Worm (Caenorhabditis elegans): Measurements from ENCODE around the gene srlf-16.

The srlf-16 gene

ce11 chrV:8081579-8081978 lies 23.0 kb upstream of the srlf-16 start, which contains the start of gene str-131:
Gene str-131, minus strand, starts transcription at chrV:8081679.
- TF ChIP-seq cog-1 (tag; optimal IDR thresholded peaks at IDR 0.05) = no peak
- TF ChIP-seq med-1 (GFP tag; optimal IDR thresholded peaks at IDR 0.05; ENCODE audit: insufficient read depth) = no peak
- no peak for TF ChIP-seq ztf-29 (GFP tag; IDR thresholded peaks at IDR 0.05)
- TF ChIP-seq ztf-23 (GFP tag; IDR thresholded peaks at IDR 0.05) = no peak
- no peak for TF ChIP-seq tab-1 (GFP tag; IDR thresholded peaks at IDR 0.05)
- no peak for TF ChIP-seq ref-1 (GFP tag; conservative IDR thresholded peaks at IDR 0.05)
- TF ChIP-seq T22C8.4 (GFP tag; IDR thresholded peaks at IDR 0.05) = no peak
- TF ChIP-seq flt-1 (GFP tag; IDR thresholded peaks at IDR 0.05) = no peak
- no peak for TF ChIP-seq klf-2 (GFP tag; conservative IDR thresholded peaks at IDR 0.05)

DNA sequence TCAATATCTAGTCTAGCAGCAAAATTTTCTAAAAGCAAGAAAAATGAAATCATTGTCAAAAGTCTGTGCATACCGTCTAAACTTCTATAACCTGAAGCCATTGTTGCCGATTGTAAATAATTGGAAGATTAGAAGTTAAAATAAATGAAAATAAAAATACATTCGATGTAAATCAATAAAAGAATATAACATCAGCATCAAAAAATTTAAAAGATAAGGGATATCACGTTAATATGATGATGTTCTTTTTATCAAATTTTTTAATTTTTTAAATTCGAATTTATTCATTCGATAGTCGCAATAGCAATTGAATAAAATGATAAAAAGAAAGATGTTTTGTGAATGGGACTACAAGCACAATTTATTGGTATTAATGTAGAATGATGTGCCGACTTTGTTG lies 19.4 kb upstream of the srlf-16 start, which contains the start of gene C09H5.7:
Gene C09H5.7, minus strand, starts transcription at position 101 of the 400 bp plus-strand sequence.
- TF ChIP-seq tab-1 (GFP tag; IDR thresholded peaks at IDR 0.05) (no peak), flt-1 (GFP tag; IDR thresholded peaks at IDR 0.05) (no peak), cog-1 (tag; optimal IDR thresholded peaks at IDR 0.05) (no peak), klf-2 (GFP tag; conservative IDR thresholded peaks at IDR 0.05) (no peak), ztf-23 (GFP tag; IDR thresholded peaks at IDR 0.05) (no peak), T22C8.4 (GFP tag; IDR thresholded peaks at IDR 0.05) (no peak), med-1 (GFP tag; optimal IDR thresholded peaks at IDR 0.05; ENCODE audit: insufficient read depth) (no peak), ref-1 (GFP tag; conservative IDR thresholded peaks at IDR 0.05) (no peak), ztf-29 (GFP tag; IDR thresholded peaks at IDR 0.05) (no peak)

ce11 chrV:8090595-8090994 lies 14.0 kb upstream of the srlf-16 start, which contains the start of gene str-130:
Gene str-130, minus strand, starts transcription at chrV:8090695.
- TF ChIP-seq ztf-29 (GFP tag; IDR thresholded peaks at IDR 0.05) = no peak
- TF ChIP-seq tab-1 (GFP tag; IDR thresholded peaks at IDR 0.05) = no peak
- no peak for TF ChIP-seq klf-2 (GFP tag; conservative IDR thresholded peaks at IDR 0.05)
- no peak for TF ChIP-seq flt-1 (GFP tag; IDR thresholded peaks at IDR 0.05)
- no peak for TF ChIP-seq ref-1 (GFP tag; conservative IDR thresholded peaks at IDR 0.05)
- no peak for TF ChIP-seq T22C8.4 (GFP tag; IDR thresholded peaks at IDR 0.05)
- no peak for TF ChIP-seq cog-1 (tag; optimal IDR thresholded peaks at IDR 0.05)
- TF ChIP-seq med-1 (GFP tag; optimal IDR thresholded peaks at IDR 0.05; ENCODE audit: insufficient read depth) = no peak
- TF ChIP-seq ztf-23 (GFP tag; IDR thresholded peaks at IDR 0.05) = no peak

- TF ChIP-seq ref-1 (GFP tag; conservative IDR thresholded peaks at IDR 0.05) (no peak), tab-1 (GFP tag; IDR thresholded peaks at IDR 0.05) (no peak), cog-1 (tag; optimal IDR thresholded peaks at IDR 0.05) (no peak), med-1 (GFP tag; optimal IDR thresholded peaks at IDR 0.05; ENCODE audit: insufficient read depth) (no peak), T22C8.4 (GFP tag; IDR thresholded peaks at IDR 0.05) (no peak)
These were observed 12.2 kb upstream of the srlf-16 start, which contains the start of gene str-129 for ce11 chrV:8092385-8092784. Gene str-129, minus strand, starts transcription at chrV:8092485.

ce11 chrV:8095378-8095777 lies 9.2 kb upstream of the srlf-16 start, which contains the start of gene str-146:
Gene str-146, minus strand, starts transcription at chrV:8095478.
- TF ChIP-seq tab-1 (GFP tag; IDR thresholded peaks at IDR 0.05) (no peak), cog-1 (tag; optimal IDR thresholded peaks at IDR 0.05) (no peak), flt-1 (GFP tag; IDR thresholded peaks at IDR 0.05) (no peak), T22C8.4 (GFP tag; IDR thresholded peaks at IDR 0.05) (no peak), ztf-29 (GFP tag; IDR thresholded peaks at IDR 0.05) (no peak), klf-2 (GFP tag; conservative IDR thresholded peaks at IDR 0.05) (no peak), ztf-23 (GFP tag; IDR thresholded peaks at IDR 0.05) (no peak), med-1 (GFP tag; optimal IDR thresholded peaks at IDR 0.05; ENCODE audit: insufficient read depth) (no peak), ref-1 (GFP tag; conservative IDR thresholded peaks at IDR 0.05) (no peak)

DNA sequence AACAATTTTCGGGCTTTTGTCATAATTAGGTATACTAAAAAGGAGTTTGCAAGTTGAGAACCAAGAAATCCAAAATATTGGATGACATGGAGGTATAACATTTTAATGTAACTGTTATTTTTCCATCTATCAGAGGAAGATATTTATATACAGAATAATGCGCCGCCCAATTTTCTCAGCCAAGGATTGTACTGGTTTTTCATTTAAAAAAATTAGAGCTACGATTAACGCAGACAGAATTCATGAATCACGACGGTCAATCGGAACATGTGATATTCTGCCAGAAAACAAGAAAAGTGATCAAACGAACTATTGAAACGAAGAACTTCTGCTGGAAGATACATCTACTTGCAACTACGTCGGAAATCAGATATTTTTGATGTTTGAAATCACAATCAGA lies 6.3 kb upstream of the srlf-16 start, which contains the start of gene str-145:
Gene str-145, minus strand, starts transcription at position 101 of the 400 bp plus-strand sequence.
- TF ChIP-seq cog-1 (tag; optimal IDR thresholded peaks at IDR 0.05) (no peak), med-1 (GFP tag; optimal IDR thresholded peaks at IDR 0.05; ENCODE audit: insufficient read depth) (no peak), tab-1 (GFP tag; IDR thresholded peaks at IDR 0.05) (no peak), T22C8.4 (GFP tag; IDR thresholded peaks at IDR 0.05) (no peak), klf-2 (GFP tag; conservative IDR thresholded peaks at IDR 0.05) (no peak), ref-1 (GFP tag; conservative IDR thresholded peaks at IDR 0.05) (no peak), flt-1 (GFP tag; IDR thresholded peaks at IDR 0.05) (no peak), ztf-23 (GFP tag; IDR thresholded peaks at IDR 0.05) (no peak), ztf-29 (GFP tag; IDR thresholded peaks at IDR 0.05) (no peak)

DNA sequence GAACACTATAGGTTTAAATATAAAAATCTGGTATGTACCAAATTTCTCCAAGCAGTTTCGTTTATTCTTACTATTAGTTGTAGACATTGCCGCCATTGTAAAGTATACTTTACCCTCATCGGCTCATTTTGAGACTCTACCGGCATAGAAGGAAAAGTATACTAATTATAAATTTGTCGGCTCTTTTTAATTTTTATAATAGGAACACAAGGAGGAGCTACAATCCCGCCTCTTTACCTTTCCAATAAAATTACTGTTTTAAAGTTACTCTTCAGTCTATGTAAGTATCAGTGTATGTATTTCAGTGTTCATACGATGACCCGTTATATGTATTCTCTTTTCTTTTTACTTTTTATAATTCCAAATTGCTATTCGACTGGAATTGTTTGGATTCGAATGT lies 5.3 kb upstream of the srlf-16 start, which contains the start of gene sdz-23:
Gene sdz-23, plus strand, starts transcription at position 301 of the 400 bp plus-strand sequence.
- TF ChIP-seq ref-1 (GFP tag; conservative IDR thresholded peaks at IDR 0.05) = no peak
- no peak for TF ChIP-seq ztf-29 (GFP tag; IDR thresholded peaks at IDR 0.05)
- no peak for TF ChIP-seq T22C8.4 (GFP tag; IDR thresholded peaks at IDR 0.05)
- no peak for TF ChIP-seq ztf-23 (GFP tag; IDR thresholded peaks at IDR 0.05)
- no peak for TF ChIP-seq cog-1 (tag; optimal IDR thresholded peaks at IDR 0.05)
- TF ChIP-seq med-1 (GFP tag; optimal IDR thresholded peaks at IDR 0.05; ENCODE audit: insufficient read depth) = no peak
- no peak for TF ChIP-seq klf-2 (GFP tag; conservative IDR thresholded peaks at IDR 0.05)
- no peak for TF ChIP-seq tab-1 (GFP tag; IDR thresholded peaks at IDR 0.05)
- TF ChIP-seq flt-1 (GFP tag; IDR thresholded peaks at IDR 0.05) = no peak

DNA sequence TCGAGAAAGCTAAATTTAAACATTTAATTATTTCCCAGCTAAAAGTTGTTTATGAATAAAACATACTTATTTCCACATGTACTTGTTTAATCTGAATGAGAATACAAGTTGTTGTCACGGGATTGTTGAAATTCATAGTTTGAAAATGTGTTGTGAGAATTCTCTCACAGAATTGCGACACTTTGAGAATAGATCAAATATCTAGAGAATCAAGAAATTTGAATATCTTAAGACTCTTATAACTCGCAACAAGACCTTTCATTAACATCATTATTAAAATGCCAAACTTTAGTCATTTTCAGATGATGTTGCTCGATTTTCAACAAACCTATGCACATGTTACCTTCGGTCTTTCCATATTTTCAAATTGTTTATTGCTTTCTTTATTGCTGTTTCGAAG lies 1.6 kb upstream of the srlf-16 start, which contains the start of gene str-90:
Gene str-90, plus strand, starts transcription at position 301 of the 400 bp plus-strand sequence.
- no peak for TF ChIP-seq ztf-23 (GFP tag; IDR thresholded peaks at IDR 0.05)
- no peak for TF ChIP-seq ref-1 (GFP tag; conservative IDR thresholded peaks at IDR 0.05)
- no peak for TF ChIP-seq T22C8.4 (GFP tag; IDR thresholded peaks at IDR 0.05)
- no peak for TF ChIP-seq tab-1 (GFP tag; IDR thresholded peaks at IDR 0.05)
- no peak for TF ChIP-seq klf-2 (GFP tag; conservative IDR thresholded peaks at IDR 0.05)
- no peak for TF ChIP-seq med-1 (GFP tag; optimal IDR thresholded peaks at IDR 0.05; ENCODE audit: insufficient read depth)
- TF ChIP-seq flt-1 (GFP tag; IDR thresholded peaks at IDR 0.05) = no peak
- TF ChIP-seq cog-1 (tag; optimal IDR thresholded peaks at IDR 0.05) = no peak
- no peak for TF ChIP-seq ztf-29 (GFP tag; IDR thresholded peaks at IDR 0.05)

ce11 chrV:8108670-8109069 lies 4.1 kb downstream of the srlf-16 start, which contains the start of gene myo-5:
Gene myo-5, plus strand, starts transcription at chrV:8108970.
- TF ChIP-seq tab-1 (GFP tag; IDR thresholded peaks at IDR 0.05) = no peak
- no peak for TF ChIP-seq med-1 (GFP tag; optimal IDR thresholded peaks at IDR 0.05; ENCODE audit: insufficient read depth)
- no peak for TF ChIP-seq ztf-29 (GFP tag; IDR thresholded peaks at IDR 0.05)
- no peak for TF ChIP-seq T22C8.4 (GFP tag; IDR thresholded peaks at IDR 0.05)
- no peak for TF ChIP-seq flt-1 (GFP tag; IDR thresholded peaks at IDR 0.05)
- no peak for TF ChIP-seq ztf-23 (GFP tag; IDR thresholded peaks at IDR 0.05)
- no peak for TF ChIP-seq ref-1 (GFP tag; conservative IDR thresholded peaks at IDR 0.05)
- no peak for TF ChIP-seq klf-2 (GFP tag; conservative IDR thresholded peaks at IDR 0.05)
- no peak for TF ChIP-seq cog-1 (tag; optimal IDR thresholded peaks at IDR 0.05)
